Worm (Caenorhabditis elegans) whole organism, L1 larva: ENCODE results near the gene ZK1321.1.

Experiments used
- C04F5.9 ChIP-seq: sonication (generic microtip); optimal IDR thresholded peaks from 2 replicates; lab custom pipeline; 2016; ENCODE audit warnings: missing genetic modification characterization, missing compliant biosample characterization
- C16A3.4 ChIP-seq: fragments of 150-350 bp; optimal IDR thresholded peaks from 2 replicates; lab custom pipeline; 2014; ENCODE audit warnings: missing biosample characterization, missing genetic modification characterization
- Y116A8C.19 ChIP-seq: sonication (generic microtip); optimal IDR thresholded peaks from 2 replicates; lab custom pipeline; 2016; ENCODE audit warnings: missing compliant biosample characterization, missing genetic modification characterization, borderline replicate concordance
- aha-1 ChIP-seq: fragments of 150-350 bp; optimal IDR thresholded peaks from 2 replicates; lab custom pipeline; 2014; ENCODE audit warnings: missing biosample characterization, missing genetic modification characterization
- ama-1 ChIP-seq: fragments of 150-350 bp; optimal IDR thresholded peaks from 2 replicates; lab custom pipeline; 2014
- blmp-1 ChIP-seq: fragments of 150-350 bp; optimal IDR thresholded peaks from 2 replicates; lab custom pipeline; 2014; ENCODE audit warnings: missing biosample characterization, missing genetic modification characterization
- ceh-63 ChIP-seq: fragments of 200-800 bp; sonication (Bioruptor generic); optimal IDR thresholded peaks from 2 replicates; lab custom pipeline; 2018; ENCODE audit warnings: mild to moderate bottlenecking, missing genetic modification characterization, missing compliant biosample characterization
- ceh-8 ChIP-seq: fragments of 200-800 bp; sonication (Bioruptor generic); optimal IDR thresholded peaks from 2 replicates; lab custom pipeline; 2018; ENCODE audit warnings: mild to moderate bottlenecking, missing genetic modification characterization, moderate library complexity, missing compliant biosample characterization
- ceh-88 ChIP-seq: fragments of 200-800 bp; sonication (Bioruptor generic); IDR thresholded peaks from 2 replicates; pipeline ENCODE4 v1.3.6; 2022; ENCODE audit warnings: missing genetic modification characterization, missing compliant biosample characterization
- ceh-90 ChIP-seq: sonication (generic microtip); optimal IDR thresholded peaks from 2 replicates; lab custom pipeline; 2016; ENCODE audit warnings: missing genetic modification characterization, missing compliant biosample characterization
- ces-1 ChIP-seq: fragments of 150-350 bp; optimal IDR thresholded peaks from 2 replicates; lab custom pipeline; 2014; ENCODE audit warnings: missing biosample characterization, missing genetic modification reagents, missing genetic modification characterization
- dpl-1 ChIP-seq, 3 experiments: fragments of 150-350 bp in 2 of 3; sonication (generic microtip) in 1 of 3; optimal IDR thresholded peaks; 2 replicates each; lab custom pipeline; 2014 to 2017; ENCODE audit warnings: missing biosample characterization in 3 of 3, missing genetic modification characterization in 3 of 3, missing genetic modification reagents in 3 of 3
- efl-1 ChIP-seq, 4 experiments: fragments of 150-350 bp; optimal IDR thresholded peaks in 3 of 4; peaks in 1 of 4; 1 replicate in 1 of 4; 2 replicates in 3 of 4; lab custom pipeline; 2014; ENCODE audit warnings: missing biosample characterization in 2 of 4, missing genetic modification characterization in 2 of 4, missing genetic modification reagents in 2 of 4
- elt-2 ChIP-seq: sonication (generic microtip); optimal IDR thresholded peaks from 2 replicates; lab custom pipeline; 2016; ENCODE audit warnings: missing genetic modification characterization, mild to moderate bottlenecking, inconsistent platforms, missing compliant biosample characterization, missing genetic modification reagents
- elt-3 ChIP-seq, 6 experiments: fragments of 150-350 bp in 1 of 6; sonication (generic microtip); optimal IDR thresholded peaks; 2 replicates each; lab custom pipeline; 2017 to 2018; ENCODE audit warnings: missing biosample characterization in 6 of 6, missing genetic modification characterization in 6 of 6, inconsistent platforms in 1 of 6
- ets-5 ChIP-seq: fragments of 200-800 bp; sonication (Bioruptor generic); IDR thresholded peaks from 2 replicates; pipeline ENCODE4 v1.3.6; 2022; ENCODE audit warnings: missing genetic modification characterization, missing compliant biosample characterization
- fkh-10 ChIP-seq: sonication (generic microtip); optimal IDR thresholded peaks from 2 replicates; lab custom pipeline; 2017; ENCODE audit warnings: missing biosample characterization, missing genetic modification reagents, missing genetic modification characterization
- fkh-4 ChIP-seq: sonication (generic microtip); optimal IDR thresholded peaks from 2 replicates; lab custom pipeline; 2016; ENCODE audit warnings: missing compliant biosample characterization, missing genetic modification characterization, borderline replicate concordance
- hpl-2 ChIP-seq: fragments of 150-350 bp; optimal IDR thresholded peaks from 2 replicates; lab custom pipeline; 2014; ENCODE audit warnings: missing biosample characterization, missing genetic modification reagents, missing genetic modification characterization
- irx-1 ChIP-seq: sonication (generic microtip); optimal IDR thresholded peaks from 2 replicates; lab custom pipeline; 2016; ENCODE audit warnings: missing genetic modification characterization, missing compliant biosample characterization
- isw-1 ChIP-seq: fragments of 200-800 bp; sonication (Bioruptor generic); IDR thresholded peaks from 2 replicates; pipeline ENCODE4 v1.3.6; 2022; ENCODE audit warnings: missing genetic modification characterization, missing compliant biosample characterization
- jun-1 ChIP-seq: fragments of 150-350 bp; optimal IDR thresholded peaks from 2 replicates; lab custom pipeline; 2014; ENCODE audit warnings: missing biosample characterization, missing genetic modification reagents, missing genetic modification characterization
- lin-13 ChIP-seq: fragments of 150-350 bp; optimal IDR thresholded peaks from 2 replicates; lab custom pipeline; 2014; ENCODE audit warnings: missing biosample characterization, missing genetic modification reagents, missing genetic modification characterization
- lin-14 ChIP-seq: fragments of 200-800 bp; sonication (Bioruptor generic); optimal IDR thresholded peaks from 2 replicates; lab custom pipeline; 2018; ENCODE audit warnings: mild to moderate bottlenecking, missing genetic modification characterization, moderate library complexity, missing compliant biosample characterization
- lin-39 ChIP-seq: fragments of 150-350 bp; optimal IDR thresholded peaks from 2 replicates; lab custom pipeline; 2014; ENCODE audit warnings: missing biosample characterization, missing genetic modification reagents, missing genetic modification characterization
- lir-3 ChIP-seq: sonication (generic microtip); optimal IDR thresholded peaks from 2 replicates; lab custom pipeline; 2016; ENCODE audit warnings: mild to moderate bottlenecking, missing genetic modification characterization, moderate library complexity, missing compliant biosample characterization; ENCODE audit not compliant: poor library complexity
- mab-9 ChIP-seq: fragments of 200-800 bp; sonication (Bioruptor generic); IDR thresholded peaks from 2 replicates; pipeline ENCODE4 v1.3.6; 2022; ENCODE audit warnings: missing genetic modification reagents, missing genetic modification characterization, missing compliant biosample characterization
- mep-1 ChIP-seq: fragments of 150-350 bp; optimal IDR thresholded peaks from 2 replicates; lab custom pipeline; 2014; ENCODE audit warnings: missing biosample characterization, missing genetic modification characterization
- nhr-12 ChIP-seq: sonication (generic microtip); optimal IDR thresholded peaks from 2 replicates; lab custom pipeline; 2017; ENCODE audit warnings: missing biosample characterization, missing genetic modification characterization
- nhr-19 ChIP-seq: fragments of 200-800 bp; sonication (Bioruptor generic); conservative IDR thresholded peaks from 2 replicates; pipeline ENCODE4 v1.3.6; 2022; ENCODE audit warnings: missing genetic modification characterization, missing compliant biosample characterization
- nhr-237 ChIP-seq: fragments of 150-350 bp; optimal IDR thresholded peaks from 2 replicates; lab custom pipeline; 2014; ENCODE audit warnings: missing biosample characterization, missing genetic modification characterization
- nhr-28 ChIP-seq: fragments of 150-350 bp; optimal IDR thresholded peaks from 2 replicates; lab custom pipeline; 2014; ENCODE audit warnings: missing biosample characterization, missing genetic modification characterization
- nhr-71 ChIP-seq: sonication (generic microtip); optimal IDR thresholded peaks from 2 replicates; lab custom pipeline; 2016; ENCODE audit warnings: mild to moderate bottlenecking, missing genetic modification characterization, moderate library complexity, missing compliant biosample characterization
- nhr-77 ChIP-seq: fragments of 150-350 bp; optimal IDR thresholded peaks from 2 replicates; lab custom pipeline; 2014; ENCODE audit warnings: missing biosample characterization, missing genetic modification characterization
- nhr-90 ChIP-seq: sonication (generic microtip); optimal IDR thresholded peaks from 2 replicates; lab custom pipeline; 2016; ENCODE audit warnings: mild to moderate bottlenecking, missing genetic modification characterization, missing compliant biosample characterization; ENCODE audit not compliant: poor library complexity
- pax-3 ChIP-seq: fragments of 200-800 bp; sonication (Bioruptor generic); optimal IDR thresholded peaks from 2 replicates; lab custom pipeline; 2018; ENCODE audit warnings: mild to moderate bottlenecking, missing genetic modification characterization, moderate library complexity, missing compliant biosample characterization
- pqm-1 ChIP-seq: sonication (generic microtip); optimal IDR thresholded peaks from 3 replicates; lab custom pipeline; 2017; ENCODE audit warnings: missing biosample characterization, missing genetic modification characterization
- rnt-1 ChIP-seq: sonication (generic microtip); optimal IDR thresholded peaks from 2 replicates; lab custom pipeline; 2016; ENCODE audit warnings: mild to moderate bottlenecking, missing genetic modification characterization, moderate library complexity, missing compliant biosample characterization
- skn-1 ChIP-seq: fragments of 150-350 bp; optimal IDR thresholded peaks from 2 replicates; lab custom pipeline; 2014; ENCODE audit warnings: missing biosample characterization, missing genetic modification characterization
- snpc-4 ChIP-seq: fragments of 150-350 bp; optimal IDR thresholded peaks from 2 replicates; lab custom pipeline; 2014; ENCODE audit warnings: missing biosample characterization, missing genetic modification characterization
- snu-23 ChIP-seq: sonication (generic microtip); optimal IDR thresholded peaks from 2 replicates; lab custom pipeline; 2016; ENCODE audit warnings: missing genetic modification characterization, missing compliant biosample characterization
- sptf-1 ChIP-seq: fragments of 150-350 bp; optimal IDR thresholded peaks from 2 replicates; lab custom pipeline; 2014; ENCODE audit warnings: missing biosample characterization, missing genetic modification characterization
- sup-37 ChIP-seq: fragments of 200-800 bp; sonication (Bioruptor generic); optimal IDR thresholded peaks from 2 replicates; lab custom pipeline; 2018; ENCODE audit warnings: mild to moderate bottlenecking, missing genetic modification characterization, missing compliant biosample characterization
- tbx-2 ChIP-seq: sonication (generic microtip); optimal IDR thresholded peaks from 2 replicates; lab custom pipeline; 2016; ENCODE audit warnings: missing genetic modification characterization, missing compliant biosample characterization
- tlp-1 ChIP-seq: fragments of 150-350 bp; optimal IDR thresholded peaks from 2 replicates; lab custom pipeline; 2014; ENCODE audit warnings: missing biosample characterization, missing genetic modification characterization
- unc-130 ChIP-seq: fragments of 150-350 bp; optimal IDR thresholded peaks from 2 replicates; lab custom pipeline; 2017; ENCODE audit warnings: missing biosample characterization, missing genetic modification characterization, inconsistent platforms
- unc-62 ChIP-seq: fragments of 150-350 bp; optimal IDR thresholded peaks from 2 replicates; lab custom pipeline; 2014; ENCODE audit warnings: missing biosample characterization, missing genetic modification reagents, missing genetic modification characterization
- unc-86 ChIP-seq: sonication (generic microtip); optimal IDR thresholded peaks from 2 replicates; lab custom pipeline; 2016; ENCODE audit warnings: missing genetic modification characterization, missing compliant biosample characterization
- unc-98 ChIP-seq: fragments of 200-800 bp; sonication (Bioruptor generic); IDR thresholded peaks from 2 replicates; pipeline ENCODE4 v1.3.6; 2022; ENCODE audit warnings: missing genetic modification characterization, missing compliant biosample characterization
- vab-15 ChIP-seq: sonication (generic microtip); optimal IDR thresholded peaks from 2 replicates; lab custom pipeline; 2017; ENCODE audit warnings: missing genotype, mild to moderate bottlenecking, missing genetic modification characterization, missing compliant biosample characterization
- xbp-1 ChIP-seq: sonication (generic microtip); optimal IDR thresholded peaks from 2 replicates; lab custom pipeline; 2016; ENCODE audit warnings: missing genetic modification characterization, missing compliant biosample characterization
- zag-1 ChIP-seq: fragments of 150-350 bp; optimal IDR thresholded peaks from 2 replicates; lab custom pipeline; 2014; ENCODE audit warnings: missing biosample characterization, missing genetic modification characterization
- zip-4 ChIP-seq: fragments of 200-800 bp; sonication (Bioruptor generic); optimal IDR thresholded peaks from 2 replicates; lab custom pipeline; 2018; ENCODE audit warnings: mild to moderate bottlenecking, missing genetic modification characterization, moderate library complexity, missing compliant biosample characterization

Gene ZK1321.1

ce11 chrII:9746069-9746468 is 7.8 kb upstream of the ZK1321.1 start, which contains the start of the genes Y53C12B.1 and nos-3 (continued):
- TF ChIP-seq blmp-1 (tag; lab: Kevin White, UChicago) (peak; percentile 74), mep-1 (tag; lab: Kevin White, UChicago) (peak; percentile 61), mab-9 (GFP tag; lab: Robert Waterston, UW) (no peak), lin-13 (GFP tag; lab: Kevin White, UChicago) (peak; percentile 64), ets-5 (GFP tag; lab: Robert Waterston, UW) (no peak), tbx-2 (tag; lab: Kevin White, UChicago) (peak; percentile 75), nhr-237 (tag; lab: Kevin White, UChicago) (peak; percentile 9), ceh-88 (GFP tag; lab: Robert Waterston, UW) (no peak), lin-14 (GFP tag; lab: Kevin White, UChicago) (peak; percentile 80), efl-1 (optimal IDR thresholded peaks at IDR 0.05; lab: Kevin White, UChicago) (peak; percentile 87 to 89), efl-1 (GFP tag; optimal IDR thresholded peaks at IDR 0.05 in 1 of 2; lab: Kevin White, UChicago) (peak; percentile 77 to 97), lir-3 (peak; percentile 63), pax-3 (tag; lab: Kevin White, UChicago) (peak; percentile 28), vab-15 (peak; percentile 41), elt-3 (tag; optimal IDR thresholded peaks at IDR 0.05; lab: Kevin White, UChicago) (peak in 3 of 6 experiments; percentile 8 to 81 (median 69)), ceh-63 (GFP tag; lab: Kevin White, UChicago) (no peak), isw-1 (GFP tag; lab: Robert Waterston, UW) (peak; percentile 89), tlp-1 (tag; lab: Kevin White, UChicago) (no peak), C16A3.4 (tag; lab: Kevin White, UChicago) (peak; percentile 90), snpc-4 (tag; lab: Kevin White, UChicago) (peak; percentile 27), snu-23 (peak; percentile 89), ces-1 (no peak), aha-1 (tag; lab: Kevin White, UChicago) (no peak), unc-86 (tag; lab: Kevin White, UChicago) (peak; percentile 71), pqm-1 (no peak), ama-1 (lab: Kevin White, UChicago) (no peak), nhr-77 (tag; lab: Kevin White, UChicago) (peak; percentile 69), ceh-8 (GFP tag; lab: Kevin White, UChicago) (peak; percentile 22), unc-62 (GFP tag; lab: Kevin White, UChicago) (no peak), jun-1 (tag; lab: Kevin White, UChicago) (peak; percentile 59), elt-2 (tag; lab: Kevin White, UChicago) (peak; percentile 28), rnt-1 (peak; percentile 83), zag-1 (tag; lab: Kevin White, UChicago) (no peak), sptf-1 (tag; lab: Kevin White, UChicago) (no peak), skn-1 (tag; lab: Kevin White, UChicago) (peak; percentile 82), dpl-1 (GFP tag; optimal IDR thresholded peaks at IDR 0.05; lab: Kevin White, UChicago) (peak; percentile 71 to 81 (median 78)), sup-37 (GFP tag; lab: Kevin White, UChicago) (no peak), nhr-90 (tag; lab: Kevin White, UChicago) (peak; percentile 68), nhr-71 (tag; lab: Kevin White, UChicago) (peak; percentile 85), nhr-12 (no peak), unc-98 (GFP tag; lab: Robert Waterston, UW) (no peak), lin-39 (tag; lab: Kevin White, UChicago) (peak; percentile 55), fkh-4 (tag; lab: Kevin White, UChicago) (no peak), nhr-28 (tag; lab: Kevin White, UChicago) (no peak), zip-4 (GFP tag; lab: Kevin White, UChicago) (no peak), Y116A8C.19 (tag; lab: Kevin White, UChicago) (no peak), nhr-19 (GFP tag; lab: Robert Waterston, UW) (peak; percentile 82), unc-130 (peak; percentile 73), xbp-1 (tag; lab: Kevin White, UChicago) (peak; percentile 80), hpl-2 (GFP tag; lab: Kevin White, UChicago) (no peak), fkh-10 (GFP tag; lab: Kevin White, UChicago) (peak; percentile 27), irx-1 (tag; lab: Kevin White, UChicago) (peak; percentile 68), C04F5.9 (tag; lab: Kevin White, UChicago) (peak; percentile 18), ceh-90 (tag; lab: Kevin White, UChicago) (no peak)
